Worm (Caenorhabditis elegans) whole organism, midembryonic: ENCODE data around the gene K10B3.1.

Source experiments
- T22C8.4 ChIP-seq: fragments of 200-800 bp; sonication (Bioruptor generic); IDR thresholded peaks from 2 replicates; pipeline ENCODE4 v1.3.6; 2022; ENCODE audit warnings: missing genetic modification characterization, missing compliant biosample characterization
- cog-1 ChIP-seq: sonication (generic microtip); optimal IDR thresholded peaks from 2 replicates; lab custom pipeline; 2016; ENCODE audit warnings: missing genetic modification characterization, missing compliant biosample characterization
- flt-1 ChIP-seq: fragments of 200-800 bp; sonication (Bioruptor generic); IDR thresholded peaks from 2 replicates; pipeline ENCODE4 v1.3.6; 2022; ENCODE audit warnings: missing genetic modification characterization, missing compliant biosample characterization
- klf-2 ChIP-seq: fragments of 200-800 bp; sonication (Bioruptor generic); conservative IDR thresholded peaks from 2 replicates; pipeline ENCODE4 v1.3.6; 2022; ENCODE audit warnings: missing genetic modification reagents, missing genetic modification characterization, missing compliant biosample characterization
- med-1 ChIP-seq: sonication (generic microtip); optimal IDR thresholded peaks from 2 replicates; lab custom pipeline; 2017; ENCODE audit warnings: missing genetic modification characterization, mild to moderate bottlenecking, missing compliant biosample characterization, antibody characterized with exemption, missing genetic modification reagents; ENCODE audit not compliant: insufficient read depth
- ref-1 ChIP-seq: fragments of 200-800 bp; sonication (Bioruptor generic); conservative IDR thresholded peaks from 2 replicates; pipeline ENCODE4 v1.3.6; 2022; ENCODE audit warnings: missing genetic modification reagents, missing genetic modification characterization, missing compliant biosample characterization
- tab-1 ChIP-seq: fragments of 200-800 bp; sonication (Bioruptor generic); IDR thresholded peaks from 2 replicates; pipeline ENCODE4 v1.3.6; 2022; ENCODE audit warnings: missing genetic modification characterization, missing compliant biosample characterization
- ztf-23 ChIP-seq: fragments of 200-800 bp; sonication (Bioruptor generic); IDR thresholded peaks from 2 replicates; pipeline ENCODE4 v1.3.6; 2022; ENCODE audit warnings: missing genetic modification reagents, missing genetic modification characterization, missing compliant biosample characterization

DNA sequence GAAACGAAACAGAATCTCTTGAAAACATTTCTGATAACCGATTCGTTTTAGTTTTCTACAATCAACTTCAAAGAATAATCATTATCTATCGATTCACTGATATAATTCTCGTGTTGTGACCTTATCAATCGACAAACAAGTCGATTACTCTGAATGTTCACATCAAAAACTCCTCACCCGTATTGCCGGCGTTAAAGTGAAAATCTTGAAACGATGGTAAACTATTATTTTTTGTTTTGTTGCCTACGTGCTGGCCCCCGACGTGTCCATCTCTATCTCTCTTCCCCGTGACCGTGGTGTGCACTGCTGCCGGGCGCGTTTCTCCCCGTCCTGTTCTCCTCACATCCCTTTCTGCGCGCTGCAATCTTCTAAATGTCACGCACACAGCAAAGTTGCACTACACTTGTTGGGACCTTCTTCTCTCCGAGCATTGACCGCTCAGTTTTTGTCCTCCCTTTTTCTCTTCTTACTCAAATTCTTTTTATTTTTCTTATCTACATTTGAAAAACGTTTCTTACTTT is 45.3 kb upstream of the K10B3.1 start:
- TF ChIP-seq ref-1 (GFP tag; lab: Robert Waterston, UW) (no peak), cog-1 (tag; lab: Kevin White, UChicago) (no peak), ztf-23 (GFP tag; lab: Robert Waterston, UW) (no peak), T22C8.4 (GFP tag; lab: Robert Waterston, UW) (no peak), med-1 (GFP tag; lab: Kevin White, UChicago) (no peak), flt-1 (GFP tag; lab: Robert Waterston, UW) (no peak), tab-1 (GFP tag; lab: Robert Waterston, UW) (no peak), klf-2 (GFP tag; lab: Robert Waterston, UW) (no peak)
